Fruit fly (Drosophila melanogaster): ENCODE data around the gene CG7560.

- TF ChIP-seq pan (optimal IDR thresholded peaks at IDR 0.05), result no peak
- TF ChIP-seq psq (optimal IDR thresholded peaks at IDR 0.05), result no peak
- no peak for TF ChIP-seq EcR (GFP tag; optimal IDR thresholded peaks at IDR 0.05)
- TF ChIP-seq CG8478 (optimal IDR thresholded peaks at IDR 0.05), result no peak
Measured at dm6 chr3L:11420976-11421375, 4.0 kb upstream of the CG7560 start.
